Worm (Caenorhabditis elegans): ENCODE results near the gene fbxa-165.

The fbxa-165 gene

DNA sequence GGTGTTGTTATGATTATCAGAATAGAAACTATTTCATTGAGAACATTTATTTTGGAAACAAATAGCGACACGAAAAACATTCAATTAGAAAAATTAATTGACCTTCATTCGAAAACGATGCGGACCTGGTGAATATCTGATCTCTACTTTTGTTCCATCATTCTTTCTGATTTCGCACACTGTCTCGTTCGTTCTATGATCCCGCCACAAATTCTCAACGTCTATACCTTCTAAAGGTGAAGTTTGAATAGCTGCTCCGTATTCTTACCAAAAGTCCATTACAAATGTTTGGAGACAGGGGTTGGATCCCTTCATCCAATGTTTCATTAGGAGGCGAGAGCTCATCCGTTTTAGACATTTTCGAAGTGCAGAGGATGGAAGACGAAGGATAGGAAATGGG, 35.5 kb upstream of the fbxa-165 start, which contains the start of gene fbxb-16:
Gene fbxb-16, minus strand, starts transcription at position 101 of the 400 bp plus-strand sequence.
- TF ChIP-seq elt-3 (tag; optimal IDR thresholded peaks at IDR 0.05) (no peak), fkh-8 (tag; optimal IDR thresholded peaks at IDR 0.05) (no peak), unc-62 (GFP tag; optimal IDR thresholded peaks at IDR 0.05) (no peak), irx-1 (tag; optimal IDR thresholded peaks at IDR 0.05) (no peak), unc-86 (tag; optimal IDR thresholded peaks at IDR 0.05) (no peak), hpl-2 (GFP tag; optimal IDR thresholded peaks at IDR 0.05) (no peak), ceh-90 (tag; optimal IDR thresholded peaks at IDR 0.05) (no peak), mep-1 (tag; optimal IDR thresholded peaks at IDR 0.05) (no peak), zag-1 (tag; optimal IDR thresholded peaks at IDR 0.05) (no peak), ceh-8 (GFP tag; optimal IDR thresholded peaks at IDR 0.05) (no peak), C16A3.4 (tag; optimal IDR thresholded peaks at IDR 0.05) (no peak), nhr-77 (tag; optimal IDR thresholded peaks at IDR 0.05) (no peak), C34B4.2 (tag; optimal IDR thresholded peaks at IDR 0.05) (no peak), nhr-28 (tag; optimal IDR thresholded peaks at IDR 0.05) (no peak)

- TF ChIP-seq lin-15B (tag; optimal IDR thresholded peaks at IDR 0.05) (no peak), nhr-76 (tag; optimal IDR thresholded peaks at IDR 0.05) (no peak), elt-3 (tag; optimal IDR thresholded peaks at IDR 0.05) (no peak), blmp-1 (tag; optimal IDR thresholded peaks at IDR 0.05) (no peak), ceh-88 (GFP tag; IDR thresholded peaks at IDR 0.05) (no peak), lin-35 (GFP tag; optimal IDR thresholded peaks at IDR 0.05) (no peak), fkh-4 (tag; optimal IDR thresholded peaks at IDR 0.05; ENCODE audit: borderline replicate concordance) (no peak), nhr-85 (tag) (no peak), nhr-11 (tag; optimal IDR thresholded peaks at IDR 0.05) (no peak), lir-3 (tag; optimal IDR thresholded peaks at IDR 0.05; ENCODE audit: poor library complexity) (no peak), efl-3 (GFP tag; optimal IDR thresholded peaks at IDR 0.05) (no peak), xbp-1 (tag; optimal IDR thresholded peaks at IDR 0.05) (no peak), jun-1 (tag; optimal IDR thresholded peaks at IDR 0.05) (no peak)
Measured at ce11 chrII:1650502-1650901, 34.2 kb upstream of the fbxa-165 start, which contains the start of gene fbxb-20. TSS of gene fbxb-20 (minus strand) at chrII:1650602.

ce11 chrII:1648768-1649167, 32.5 kb upstream of the fbxa-165 start, which contains the start of gene fbxb-21:
TSS of gene fbxb-21 (minus strand) at chrII:1648868.
- no peak for TF ChIP-seq rnt-1 (tag; optimal IDR thresholded peaks at IDR 0.05)
- TF ChIP-seq lin-13 (GFP tag; optimal IDR thresholded peaks at IDR 0.05) = no peak
- TF ChIP-seq C04F5.9 (tag; optimal IDR thresholded peaks at IDR 0.05) = no peak
- no peak for TF ChIP-seq xbp-1 (tag; optimal IDR thresholded peaks at IDR 0.05)
- no peak for TF ChIP-seq aha-1 (tag; optimal IDR thresholded peaks at IDR 0.05)
- no peak for TF ChIP-seq snpc-4 (tag; optimal IDR thresholded peaks at IDR 0.05)
- TF ChIP-seq mef-2 (tag; optimal IDR thresholded peaks at IDR 0.05) = no peak
- no peak for TF ChIP-seq fkh-4 (tag; optimal IDR thresholded peaks at IDR 0.05; ENCODE audit: borderline replicate concordance)
- TF ChIP-seq fos-1 (tag; optimal IDR thresholded peaks at IDR 0.05) = no peak

DNA sequence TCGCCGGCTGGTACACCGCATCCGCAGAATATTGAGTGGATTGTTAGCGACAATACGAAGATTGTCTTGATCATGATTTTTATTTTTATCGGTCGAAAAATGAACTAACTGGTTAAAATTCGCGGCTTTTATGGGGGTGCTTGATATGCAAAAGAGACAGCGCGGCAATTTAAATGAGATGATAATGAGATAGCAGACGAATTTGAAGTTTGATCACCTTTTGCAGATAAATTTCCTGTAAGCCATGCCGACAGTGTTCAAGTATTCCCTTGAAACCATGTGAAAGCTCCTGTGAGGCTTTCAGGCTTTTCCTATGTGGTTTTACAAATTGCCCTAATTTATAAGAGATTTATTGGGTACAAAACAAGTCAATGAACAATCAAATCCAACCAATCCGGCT, 29.9 kb upstream of the fbxa-165 start, which contains the start of gene ZC204.17:
Gene ZC204.17, minus strand, starts transcription at position 101 of the 400 bp plus-strand sequence.
- TF ChIP-seq efl-3 (GFP tag; optimal IDR thresholded peaks at IDR 0.05) (no peak), ceh-8 (GFP tag; optimal IDR thresholded peaks at IDR 0.05) (no peak), mab-9 (GFP tag; IDR thresholded peaks at IDR 0.05) (no peak), swsn-7 (tag; optimal IDR thresholded peaks at IDR 0.05) (no peak), xbp-1 (tag; optimal IDR thresholded peaks at IDR 0.05) (no peak), lin-14 (GFP tag; optimal IDR thresholded peaks at IDR 0.05) (no peak), hlh-17 (GFP tag; optimal IDR thresholded peaks at IDR 0.05; ENCODE audit: borderline replicate concordance) (no peak), zag-1 (tag; optimal IDR thresholded peaks at IDR 0.05) (no peak), F16B12.6 (tag; optimal IDR thresholded peaks at IDR 0.05) (no peak), alr-1 (tag; optimal IDR thresholded peaks at IDR 0.05; ENCODE audit: borderline replicate concordance) (no peak), dsc-1 (tag; optimal IDR thresholded peaks at IDR 0.05) (no peak)
